Fruit fly (Drosophila melanogaster) whole organism, wandering third instar larva: Measurements from ENCODE around the gene CG15531.

Experiments used
- Abd-B ChIP-seq: fragments of >200 bp; optimal IDR thresholded peaks from 2 replicates; lab custom pipeline; 2017; ENCODE audit warnings: missing biosample characterization, missing genetic modification characterization
- CG32264 ChIP-seq: fragments of 200-800 bp; sonication (Bioruptor generic); optimal IDR thresholded peaks from 2 replicates; lab custom pipeline; 2016; ENCODE audit warnings: missing biosample characterization, missing genetic modification characterization
- CG9705 ChIP-seq: fragments of 200-800 bp; sonication (Bioruptor generic); optimal IDR thresholded peaks from 2 replicates; lab custom pipeline; 2018; ENCODE audit warnings: missing biosample characterization, mild to moderate bottlenecking, missing genetic modification characterization
- CrebA ChIP-seq: fragments of 200-800 bp; sonication (Bioruptor generic); optimal IDR thresholded peaks from 2 replicates; lab custom pipeline; 2016; ENCODE audit warnings: missing biosample characterization, mild to moderate bottlenecking, missing genetic modification characterization, borderline replicate concordance
- Dfd ChIP-seq: fragments of >200 bp; optimal IDR thresholded peaks from 2 replicates; lab custom pipeline; 2017; ENCODE audit warnings: missing biosample characterization, missing genetic modification characterization
- Dif ChIP-seq: fragments of 200-275, 200-300 bp; sonication (Bioruptor generic); optimal IDR thresholded peaks from 2 replicates; lab custom pipeline; 2018; ENCODE audit warnings: missing biosample characterization, missing genetic modification characterization; ENCODE audit not compliant: partially characterized antibody
- GATAd ChIP-seq: sonication (Bioruptor generic); optimal IDR thresholded peaks from 2 replicates; lab custom pipeline; 2016; ENCODE audit warnings: missing biosample characterization, missing genetic modification characterization
- HLH106 ChIP-seq: fragments of 200-800 bp; optimal IDR thresholded peaks from 3 replicates; lab custom pipeline; 2019; ENCODE audit warnings: missing biosample characterization, mild to moderate bottlenecking, missing genetic modification characterization, moderate library complexity
- Hnf4 ChIP-seq: fragments of 200-800 bp; sonication (Bioruptor generic); optimal IDR thresholded peaks from 2 replicates; lab custom pipeline; 2016; ENCODE audit warnings: missing biosample characterization, mild to moderate bottlenecking, missing genetic modification characterization
- Hr78 ChIP-seq: fragments of >200 bp; optimal IDR thresholded peaks from 2 replicates; lab custom pipeline; 2017; ENCODE audit warnings: missing biosample characterization, missing genetic modification characterization
- Jra ChIP-seq: sonication (Bioruptor generic); optimal IDR thresholded peaks from 2 replicates; lab custom pipeline; 2016; ENCODE audit warnings: missing biosample characterization, missing genetic modification characterization
- Mio ChIP-seq: sonication (Bioruptor generic); optimal IDR thresholded peaks from 2 replicates; lab custom pipeline; 2016; ENCODE audit warnings: missing biosample characterization, missing genetic modification characterization
- Myc ChIP-seq: fragments of >200 bp; optimal IDR thresholded peaks from 2 replicates; lab custom pipeline; 2017
- OdsH ChIP-seq: fragments of 200-800 bp; sonication (Bioruptor generic); optimal IDR thresholded peaks from 2 replicates; lab custom pipeline; 2016; ENCODE audit warnings: missing biosample characterization, mild to moderate bottlenecking, missing genetic modification characterization
- Sp1 ChIP-seq: fragments of 200-800 bp; sonication (Bioruptor generic); optimal IDR thresholded peaks from 3 replicates; lab custom pipeline; 2019; ENCODE audit warnings: missing biosample characterization, mild to moderate bottlenecking, missing genetic modification characterization, moderate library complexity
- Vsx2 ChIP-seq: fragments of 200-300, 225-300 bp; sonication (Bioruptor generic); optimal IDR thresholded peaks from 2 replicates; lab custom pipeline; 2018; ENCODE audit warnings: missing biosample characterization, missing genetic modification characterization; ENCODE audit not compliant: partially characterized antibody
- br ChIP-seq: fragments of 200-800 bp; sonication (Bioruptor generic); optimal IDR thresholded peaks from 2 replicates; lab custom pipeline; 2016; ENCODE audit warnings: missing biosample characterization, missing genetic modification characterization
- brk ChIP-seq: fragments of 200-800 bp; sonication (Bioruptor generic); optimal IDR thresholded peaks from 2 replicates; lab custom pipeline; 2016; ENCODE audit warnings: missing biosample characterization, mild to moderate bottlenecking, missing genetic modification characterization
- dl ChIP-seq, 2 experiments: fragments of 175-275, 200-275 bp in 1 of 2; fragments of 200-275 bp in 1 of 2; sonication (Bioruptor generic); optimal IDR thresholded peaks; lab custom pipeline; 2018; ENCODE audit warnings: mild to moderate bottlenecking in 2 of 2, missing biosample characterization in 2 of 2, missing genetic modification characterization in 2 of 2, moderate library complexity in 2 of 2; ENCODE audit not compliant: partially characterized antibody in 2 of 2, insufficient read depth in 1 of 2
- dsf ChIP-seq: sonication (Bioruptor generic); optimal IDR thresholded peaks from 2 replicates; lab custom pipeline; 2016; ENCODE audit warnings: missing biosample characterization, missing genetic modification characterization, borderline replicate concordance
- ey ChIP-seq: fragments of 200-800 bp; sonication (Bioruptor generic); optimal IDR thresholded peaks from 2 replicates; lab custom pipeline; 2016; ENCODE audit warnings: missing biosample characterization, missing genetic modification characterization
- foxo ChIP-seq, 2 experiments: fragments of 200-800 bp; sonication (Bioruptor generic); optimal IDR thresholded peaks; 2 replicates in 1 of 2; 3 replicates in 1 of 2; lab custom pipeline; 2016 to 2017; ENCODE audit warnings: missing biosample characterization in 2 of 2, missing genetic modification characterization in 2 of 2
- fru ChIP-seq: fragments of 200-800 bp; sonication (Bioruptor generic); optimal IDR thresholded peaks from 3 replicates; lab custom pipeline; 2016; ENCODE audit warnings: missing biosample characterization, mild to moderate bottlenecking, missing genetic modification characterization
- h ChIP-seq: fragments of 200-800 bp; sonication (Bioruptor generic); optimal IDR thresholded peaks from 3 replicates; lab custom pipeline; 2016; ENCODE audit warnings: missing biosample characterization, mild to moderate bottlenecking, missing genetic modification characterization
- jim ChIP-seq: fragments of 175-275, 200-325 bp; sonication (Bioruptor generic); optimal IDR thresholded peaks from 2 replicates; lab custom pipeline; 2016; ENCODE audit warnings: missing biosample characterization, mild to moderate bottlenecking, missing genetic modification characterization
- lola ChIP-seq: fragments of >200 bp; optimal IDR thresholded peaks from 2 replicates; lab custom pipeline; 2017; ENCODE audit warnings: missing biosample characterization, missing genetic modification characterization
- pan ChIP-seq: fragments of >200 bp; optimal IDR thresholded peaks from 2 replicates; lab custom pipeline; 2017
- psq ChIP-seq: fragments of 200-800 bp; sonication (Bioruptor generic); optimal IDR thresholded peaks from 3 replicates; lab custom pipeline; 2017; ENCODE audit warnings: missing biosample characterization, mild to moderate bottlenecking, missing genetic modification characterization, moderate library complexity
- sage ChIP-seq: fragments of 200-800 bp; sonication (Bioruptor generic); optimal IDR thresholded peaks from 2 replicates; lab custom pipeline; 2016; ENCODE audit warnings: missing biosample characterization, mild to moderate bottlenecking, missing genetic modification characterization
- tai ChIP-seq: sonication (Bioruptor generic); optimal IDR thresholded peaks from 2 replicates; lab custom pipeline; 2016; ENCODE audit warnings: missing biosample characterization, missing genetic modification characterization
- woc ChIP-seq: sonication (Bioruptor generic); optimal IDR thresholded peaks from 2 replicates; lab custom pipeline; 2016; ENCODE audit warnings: missing biosample characterization, mild to moderate bottlenecking, missing genetic modification characterization

The CG15531 gene

dm6 chr3R:30189398-30189797 lies 6.6 kb downstream of the CG15531 start:
- TF ChIP-seq fru (GFP tag; lab: Kevin White, UChicago) (no peak), sage (no peak), dsf (GFP tag; lab: Kevin White, UChicago) (no peak), Dif (GFP tag; lab: Kevin White, UChicago) (no peak), Mio (no peak), jim (no peak), CG32264 (GFP tag; lab: Kevin White, UChicago) (no peak), ey (GFP tag; lab: Kevin White, UChicago) (no peak)
- TF ChIP-seq, all 38 proteins: peak for 0

dm6 chr3R:30183872-30184271 lies 12.2 kb downstream of the CG15531 start:
- TF ChIP-seq woc (no peak), CrebA (GFP tag; lab: Kevin White, UChicago) (no peak), h (GFP tag; lab: Kevin White, UChicago) (no peak), sage (no peak), GATAd (GFP tag; lab: Kevin White, UChicago) (no peak), OdsH (no peak), Myc (lab: Kevin White, UChicago) (no peak), Vsx2 (GFP tag; lab: Kevin White, UChicago) (no peak), Hnf4 (no peak), Dfd (GFP tag; lab: Kevin White, UChicago) (no peak), tai (no peak), lola (GFP tag; lab: Kevin White, UChicago) (no peak), Mio (no peak), CG32264 (GFP tag; lab: Kevin White, UChicago) (no peak), dl (GFP tag; optimal IDR thresholded peaks at IDR 0.05; lab: Kevin White, UChicago; ENCODE audit: insufficient read depth in 1 of 2, partially characterized antibody in 2 of 2) (no peak), pan (lab: Kevin White, UChicago) (no peak), fru (GFP tag; lab: Kevin White, UChicago) (no peak), Dif (GFP tag; lab: Kevin White, UChicago) (no peak), brk (no peak)
- TF ChIP-seq, all 38 proteins: peak for 0

- TF ChIP-seq psq, result no peak
- no peak for TF ChIP-seq pan (lab: Kevin White, UChicago)
- no peak for TF ChIP-seq CG9705 (GFP tag; lab: Kevin White, UChicago)
- TF ChIP-seq br (GFP tag; lab: Kevin White, UChicago), result no peak
- TF ChIP-seq GATAd (GFP tag; lab: Kevin White, UChicago), result no peak
- no peak for TF ChIP-seq jim
- TF ChIP-seq, all 38 proteins: peak for 0
These were observed 16.1 kb downstream of the CG15531 start, which contains the start of gene Bet5 for dm6 chr3R:30179934-30180333. Bet5 (plus strand) TSS chr3R:30180232.

dm6 chr3R:30177494-30177893 lies 18.5 kb downstream of the CG15531 start, which contains the start of the genes CG1983 and CG15530:
CG1983 (minus strand) TSS chr3R:30177700.
CG15530 (plus strand) TSS chr3R:30177877.
- TF ChIP-seq foxo (GFP tag; optimal IDR thresholded peaks at IDR 0.05; lab: Kevin White, UChicago) (no peak), dsf (GFP tag; lab: Kevin White, UChicago) (no peak), Hr78 (GFP tag; lab: Kevin White, UChicago) (no peak), Jra (GFP tag; lab: Kevin White, UChicago) (no peak), Myc (lab: Kevin White, UChicago) (no peak)

- TF ChIP-seq Jra (GFP tag; lab: Kevin White, UChicago) (no peak), br (GFP tag; lab: Kevin White, UChicago) (no peak), CrebA (GFP tag; lab: Kevin White, UChicago) (no peak), HLH106 (tag; lab: Kevin White, UChicago) (no peak), Vsx2 (GFP tag; lab: Kevin White, UChicago) (no peak), Sp1 (no peak), Abd-B (no peak), ey (GFP tag; lab: Kevin White, UChicago) (no peak), psq (no peak), Hnf4 (no peak), GATAd (GFP tag; lab: Kevin White, UChicago) (no peak)
These were observed 19.7 kb downstream of the CG15531 start for dm6 chr3R:30176314-30176713.
